Fruit fly (Drosophila melanogaster) whole organism, embryonic: ENCODE data around the gene Cdk1.

ENCODE experiments used
- Bdp1 ChIP-seq: fragments of 200-800 bp; sonication (Bioruptor generic); optimal IDR thresholded peaks from 3 replicates; lab custom pipeline; 2016; ENCODE audit warnings: missing biosample characterization, missing genetic modification characterization
- CG10209 ChIP-seq: fragments of 200-800 bp; sonication (Bioruptor generic); optimal IDR thresholded peaks from 3 replicates; lab custom pipeline; 2017; ENCODE audit warnings: missing biosample characterization, mild to moderate bottlenecking, missing genetic modification characterization, missing genetic modification reagents
- CG10267 ChIP-seq: fragments of 200-800 bp; sonication (Bioruptor generic); optimal IDR thresholded peaks from 2 replicates; lab custom pipeline; 2018; ENCODE audit warnings: missing biosample characterization, mild to moderate bottlenecking, missing genetic modification characterization, moderate library complexity
- CG10274 ChIP-seq: fragments of 200-800 bp; sonication (Bioruptor generic); optimal IDR thresholded peaks from 3 replicates; lab custom pipeline; 2017; ENCODE audit warnings: missing biosample characterization, mild to moderate bottlenecking, missing genetic modification characterization
- CG11723 ChIP-seq: fragments of 200-800 bp; sonication (Bioruptor generic); optimal IDR thresholded peaks from 2 replicates; lab custom pipeline; 2017; ENCODE audit warnings: missing biosample characterization, mild to moderate bottlenecking, missing genetic modification characterization
- CG1233 ChIP-seq: fragments of 200-800 bp; sonication (Bioruptor generic); optimal IDR thresholded peaks from 4 replicates; lab custom pipeline; 2018; ENCODE audit warnings: missing biosample characterization, mild to moderate bottlenecking, missing genetic modification characterization
- CG13775 ChIP-seq: fragments of 200-800 bp; sonication (Bioruptor generic); optimal IDR thresholded peaks from 3 replicates; lab custom pipeline; 2017; ENCODE audit warnings: missing biosample characterization, mild to moderate bottlenecking, missing genetic modification characterization
- CG16779 ChIP-seq: fragments of 200-800 bp; sonication (Bioruptor generic); IDR thresholded peaks from 2 replicates; pipeline ENCODE4 v1.3.6; 2022; ENCODE audit warnings: missing biosample characterization, missing genetic modification characterization
- CG16815 ChIP-seq: fragments of 200-800 bp; sonication (Bioruptor generic); optimal IDR thresholded peaks from 3 replicates; lab custom pipeline; 2017; ENCODE audit warnings: missing biosample characterization, mild to moderate bottlenecking, missing genetic modification characterization
- CG18262 ChIP-seq: fragments of 200-800 bp; optimal IDR thresholded peaks from 3 replicates; lab custom pipeline; 2019; ENCODE audit warnings: missing biosample characterization, mild to moderate bottlenecking, missing genetic modification characterization, moderate library complexity
- CG2199 ChIP-seq: fragments of 200-800 bp; sonication (Bioruptor generic); IDR thresholded peaks from 3 replicates; pipeline ENCODE4 v1.3.6; 2022; ENCODE audit warnings: missing biosample characterization, missing genetic modification characterization
- CG43689 ChIP-seq: fragments of 200-800 bp; sonication (Bioruptor generic); IDR thresholded peaks from 2 replicates; pipeline ENCODE4 v1.3.6; 2022; ENCODE audit warnings: missing biosample characterization, missing genetic modification characterization
- CG9727 ChIP-seq: fragments of 200-800 bp; sonication (Bioruptor generic); optimal IDR thresholded peaks from 3 replicates; lab custom pipeline; 2017; ENCODE audit warnings: missing biosample characterization, mild to moderate bottlenecking, missing genetic modification characterization
- D ChIP-seq, 2 experiments: fragments of 200-800 bp in 1 of 2; fragments of >200 bp in 1 of 2; sonication (Bioruptor generic) in 1 of 2; optimal IDR thresholded peaks; 2 replicates in 1 of 2; 3 replicates in 1 of 2; lab custom pipeline; 2017; ENCODE audit warnings: mild to moderate bottlenecking in 1 of 2, missing biosample characterization in 1 of 2, missing genetic modification characterization in 1 of 2, missing genetic modification reagents in 1 of 2
- Dip2 ChIP-seq: fragments of 200-800 bp; sonication (Bioruptor generic); IDR thresholded peaks from 2 replicates; pipeline ENCODE4 v1.3.6; 2022; ENCODE audit warnings: missing biosample characterization, missing genetic modification characterization
- HHEX ChIP-seq: fragments of 200-800 bp; sonication (Bioruptor generic); optimal IDR thresholded peaks from 3 replicates; lab custom pipeline; 2017; ENCODE audit warnings: missing biosample characterization, mild to moderate bottlenecking, missing genetic modification characterization, missing genetic modification reagents
- HLHmδ ChIP-seq: fragments of 200-800 bp; sonication (Bioruptor generic); optimal IDR thresholded peaks from 2 replicates; lab custom pipeline; 2018; ENCODE audit warnings: missing biosample characterization, mild to moderate bottlenecking, missing genetic modification characterization, moderate library complexity
- Hmx ChIP-seq: fragments of 200-800 bp; sonication (Bioruptor generic); optimal IDR thresholded peaks from 2 replicates; lab custom pipeline; 2016; ENCODE audit warnings: missing biosample characterization, missing genetic modification characterization
- Max ChIP-seq: fragments of 200-800 bp; sonication (Bioruptor generic); optimal IDR thresholded peaks from 2 replicates; lab custom pipeline; 2016; ENCODE audit warnings: missing biosample characterization, mild to moderate bottlenecking, missing genetic modification characterization
- Nf-YB ChIP-seq: fragments of 200-800 bp; sonication (Bioruptor generic); optimal IDR thresholded peaks from 3 replicates; lab custom pipeline; 2019; ENCODE audit warnings: missing biosample characterization, mild to moderate bottlenecking, missing genetic modification characterization, moderate library complexity
- Oaz ChIP-seq: fragments of 200-800 bp; sonication (Bioruptor generic); IDR thresholded peaks from 2 replicates; pipeline ENCODE4 v1.3.6; 2022; ENCODE audit warnings: missing biosample characterization, missing genetic modification characterization
- Ptx1 ChIP-seq: fragments of 200-800 bp; sonication (Bioruptor generic); IDR thresholded peaks from 2 replicates; pipeline ENCODE4 v1.3.6; 2022; ENCODE audit warnings: missing biosample characterization, missing genetic modification characterization
- Side ChIP-seq: fragments of 200-800 bp; sonication (Bioruptor generic); optimal IDR thresholded peaks from 2 replicates; lab custom pipeline; 2016; ENCODE audit warnings: missing biosample characterization, missing genetic modification characterization
- Sin3A ChIP-seq: fragments of >200 bp; optimal IDR thresholded peaks from 2 replicates; lab custom pipeline; 2018
- Usf ChIP-seq: fragments of 200-800 bp; sonication (Bioruptor generic); optimal IDR thresholded peaks from 2 replicates; lab custom pipeline; 2017; ENCODE audit warnings: missing genotype, missing biosample characterization, missing genetic modification characterization
- Xrp1 ChIP-seq: fragments of 200-800 bp; sonication (Bioruptor generic); IDR thresholded peaks from 2 replicates; pipeline ENCODE4 v1.3.6; 2022; ENCODE audit warnings: missing biosample characterization, missing genetic modification characterization
- cg ChIP-seq: fragments of 200-800 bp; sonication (Bioruptor generic); optimal IDR thresholded peaks from 3 replicates; lab custom pipeline; 2019; ENCODE audit warnings: missing biosample characterization, mild to moderate bottlenecking, missing genetic modification characterization, moderate library complexity
- dati ChIP-seq: fragments of 200-800 bp; sonication (Bioruptor generic); IDR thresholded peaks from 2 replicates; pipeline ENCODE4 v1.3.6; 2022; ENCODE audit warnings: missing biosample characterization, missing genetic modification characterization
- en ChIP-seq: fragments of 200-800 bp; sonication (Bioruptor generic); optimal IDR thresholded peaks from 2 replicates; lab custom pipeline; 2016; ENCODE audit warnings: missing biosample characterization, missing genetic modification characterization
- eyg ChIP-seq: fragments of 200-800 bp; sonication (Bioruptor generic); optimal IDR thresholded peaks from 3 replicates; lab custom pipeline; 2016; ENCODE audit warnings: missing biosample characterization, missing genetic modification characterization
- ftz-f1 ChIP-seq: fragments of 200-800 bp; sonication (Bioruptor generic); optimal IDR thresholded peaks from 2 replicates; lab custom pipeline; 2016; ENCODE audit warnings: missing biosample characterization, missing genetic modification characterization
- fu2 ChIP-seq: fragments of 200-800 bp; sonication (Bioruptor generic); optimal IDR thresholded peaks from 2 replicates; lab custom pipeline; 2016; ENCODE audit warnings: missing biosample characterization, missing genetic modification characterization
- gcm2 ChIP-seq: fragments of 200-800 bp; sonication (Bioruptor generic); optimal IDR thresholded peaks from 2 replicates; lab custom pipeline; 2016; ENCODE audit warnings: missing biosample characterization, missing genetic modification characterization
- gfzf ChIP-seq: fragments of 200-800 bp; sonication (Bioruptor generic); optimal IDR thresholded peaks from 2 replicates; lab custom pipeline; 2016; ENCODE audit warnings: missing biosample characterization, mild to moderate bottlenecking, missing genetic modification characterization, moderate library complexity
- grn ChIP-seq: fragments of 200-800 bp; sonication (Bioruptor generic); optimal IDR thresholded peaks from 3 replicates; lab custom pipeline; 2017; ENCODE audit warnings: missing biosample characterization, missing genetic modification characterization
- gsb-n ChIP-seq: fragments of 200-800 bp; sonication (Bioruptor generic); optimal IDR thresholded peaks from 3 replicates; lab custom pipeline; 2018; ENCODE audit warnings: missing biosample characterization, mild to moderate bottlenecking, missing genetic modification characterization
- gt ChIP-seq: fragments of 200-800 bp; sonication (Bioruptor generic); IDR thresholded peaks from 2 replicates; pipeline ENCODE4 v1.3.6; 2022; ENCODE audit warnings: missing biosample characterization, missing genetic modification characterization
- hb ChIP-seq: fragments of 200-800 bp; sonication (Bioruptor generic); IDR thresholded peaks from 3 replicates; pipeline ENCODE4 v1.3.6; 2022; ENCODE audit warnings: missing biosample characterization, missing genetic modification characterization; ENCODE audit not compliant: partially characterized antibody
- klu ChIP-seq: fragments of 200-800 bp; sonication (Bioruptor generic); IDR thresholded peaks from 2 replicates; pipeline ENCODE4 v1.3.6; 2022; ENCODE audit warnings: missing biosample characterization, missing genetic modification characterization
- lov ChIP-seq, 2 experiments: fragments of 200-800 bp in 1 of 2; fragments of >200 bp in 1 of 2; sonication (Bioruptor generic) in 1 of 2; IDR thresholded peaks in 1 of 2; optimal IDR thresholded peaks in 1 of 2; 2 replicates in 1 of 2; 3 replicates in 1 of 2; pipeline versions ENCODE4 v1.3.6 to Lab custom; 2017 to 2022; ENCODE audit warnings: missing biosample characterization in 1 of 2, missing genetic modification characterization in 1 of 2
- maf-S ChIP-seq: fragments of 200-800 bp; sonication (Bioruptor generic); optimal IDR thresholded peaks from 2 replicates; lab custom pipeline; 2016; ENCODE audit warnings: missing biosample characterization, missing genetic modification characterization
- pan ChIP-seq, 4 experiments: fragments of >200 bp in 3 of 4; fragments of 200-800 bp in 1 of 4; sonication (Bioruptor generic) in 1 of 4; optimal IDR thresholded peaks in 3 of 4; IDR thresholded peaks in 1 of 4; 2 replicates each; pipeline versions ENCODE4 v1.3.6 to Lab custom; 2017 to 2022; ENCODE audit warnings: missing biosample characterization in 2 of 4, missing genetic modification characterization in 2 of 4, mixed read lengths in 1 of 4
- pita ChIP-seq: fragments of 200-800 bp; sonication (Bioruptor generic); optimal IDR thresholded peaks from 2 replicates; lab custom pipeline; 2017; ENCODE audit warnings: missing biosample characterization, mild to moderate bottlenecking, missing genetic modification characterization
- psq ChIP-seq: fragments of 200-800 bp; sonication (Bioruptor generic); optimal IDR thresholded peaks from 2 replicates; lab custom pipeline; 2017; ENCODE audit warnings: missing biosample characterization, missing genetic modification characterization
- salm ChIP-seq: fragments of 200-800 bp; sonication (Bioruptor generic); optimal IDR thresholded peaks from 2 replicates; lab custom pipeline; 2018; ENCODE audit warnings: missing biosample characterization, mild to moderate bottlenecking, missing genetic modification characterization
- sna ChIP-seq: fragments of 200-800 bp; sonication (Bioruptor generic); IDR thresholded peaks from 2 replicates; pipeline ENCODE4 v1.3.6; 2022; ENCODE audit warnings: missing biosample characterization, missing genetic modification characterization; ENCODE audit not compliant: partially characterized antibody
- vnd ChIP-seq: fragments of 200-800 bp; sonication (Bioruptor generic); IDR thresholded peaks from 3 replicates; pipeline ENCODE4 v1.3.6; 2022; ENCODE audit warnings: missing biosample characterization, missing genetic modification characterization; ENCODE audit not compliant: partially characterized antibody
- wor ChIP-seq: fragments of 200-800 bp; sonication (Bioruptor generic); IDR thresholded peaks from 2 replicates; pipeline ENCODE4 v1.3.6; 2022; ENCODE audit warnings: missing biosample characterization, missing genetic modification characterization

The Cdk1 gene

DNA sequence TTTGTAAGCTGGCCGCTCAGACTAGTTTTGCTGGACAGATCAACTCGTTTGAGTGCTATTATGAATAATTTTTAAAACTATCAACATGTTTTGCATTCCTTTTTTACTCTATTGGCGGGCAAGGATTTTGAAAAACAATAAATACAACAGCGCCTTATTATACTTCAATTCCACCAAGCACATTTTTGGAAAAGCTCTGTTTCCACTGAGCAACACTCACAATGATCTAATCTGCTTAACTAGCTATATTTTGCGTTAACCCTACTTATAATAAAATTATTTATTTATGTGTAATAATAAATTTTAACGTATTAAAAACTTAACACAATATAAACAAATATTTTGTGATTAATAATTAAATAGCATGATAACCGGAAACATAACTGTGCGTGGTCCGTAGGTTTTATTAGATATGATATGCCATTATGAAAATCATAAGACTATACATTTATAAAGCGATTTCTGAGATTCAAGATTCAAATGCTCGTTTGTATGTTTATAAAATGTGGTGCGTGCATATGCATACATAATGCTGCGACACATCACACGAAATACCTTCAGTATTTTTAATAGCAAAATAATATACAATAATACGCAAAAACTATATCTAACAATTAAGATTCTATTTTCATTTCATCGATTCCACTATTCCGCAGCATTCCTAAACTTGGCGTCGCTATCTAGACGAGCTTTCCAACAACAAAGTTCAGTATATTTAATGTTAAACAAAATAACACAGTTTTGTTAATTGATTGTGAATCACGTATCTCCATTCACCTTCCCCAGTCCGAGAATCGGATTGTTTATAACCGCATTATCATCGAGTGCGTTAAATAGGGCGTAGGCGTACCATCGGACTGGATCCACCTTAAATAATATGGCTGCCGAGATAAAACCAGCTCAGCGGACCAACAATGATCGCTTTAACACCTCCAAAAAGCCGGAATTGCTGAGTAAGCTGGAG lies 36.9 kb upstream of the Cdk1 start, which contains the start of the genes pie and Wdfy2 (continued):
- TF ChIP-seq Hmx (GFP tag; lab: Kevin White, UChicago) (no peak), dati (GFP tag; lab: Robert Waterston, UW) (no peak), Ptx1 (0 out of 2 replicates have a peak, but pooled peaks have one; percentile 28), gcm2 (GFP tag; lab: Kevin White, UChicago) (no peak), pita (no peak), CG13775 (GFP tag; lab: Kevin White, UChicago) (no peak), HLHmδ (no peak), Xrp1 (GFP tag; lab: Robert Waterston, UW) (no peak), wor (GFP tag; lab: Robert Waterston, UW) (no peak), pan (optimal IDR thresholded peaks at IDR 0.05; lab: Kevin White, UChicago) (no peak), pan (GFP tag; optimal IDR thresholded peaks at IDR 0.05 in 1 of 2, IDR thresholded peaks at IDR 0.05 in 1 of 2) (no peak), klu (no peak), Nf-YB (GFP tag; lab: Kevin White, UChicago) (no peak), psq (no peak), fu2 (GFP tag; lab: Kevin White, UChicago) (no peak), HHEX (no peak), cg (GFP tag; lab: Kevin White, UChicago) (no peak), Dip2 (GFP tag; lab: Robert Waterston, UW) (no peak), en (no peak), CG10209 (GFP tag; lab: Kevin White, UChicago) (no peak), gsb-n (tag; lab: Kevin White, UChicago) (no peak), sna (no peak), grn (GFP tag; lab: Kevin White, UChicago) (no peak), Sin3A (lab: Kevin White, UChicago) (no peak), maf-S (no peak), Bdp1 (GFP tag; lab: Kevin White, UChicago) (no peak), CG10267 (tag; lab: Kevin White, UChicago) (no peak), Oaz (GFP tag; lab: Robert Waterston, UW) (no peak), Side (GFP tag; lab: Kevin White, UChicago) (no peak), CG2199 (GFP tag; lab: Robert Waterston, UW) (no peak), CG18262 (peak; percentile 31), vnd (GFP tag; lab: Robert Waterston, UW) (no peak), gt (GFP tag; lab: Robert Waterston, UW) (no peak), CG11723 (GFP tag; lab: Kevin White, UChicago) (peak; percentile 74), lov (optimal IDR thresholded peaks at IDR 0.05; lab: Kevin White, UChicago) (no peak), lov (GFP tag; IDR thresholded peaks at IDR 0.05; lab: Robert Waterston, UW) (no peak), Usf (GFP tag; lab: Kevin White, UChicago) (no peak), gfzf (GFP tag; lab: Kevin White, UChicago) (peak; percentile 26), CG1233 (GFP tag; lab: Kevin White, UChicago) (no peak), ftz-f1 (GFP tag; lab: Kevin White, UChicago) (no peak), CG43689 (GFP tag; lab: Robert Waterston, UW) (no peak), Max (no peak), CG10274 (no peak), hb (no peak), salm (tag; lab: Kevin White, UChicago) (no peak), CG16779 (GFP tag; lab: Robert Waterston, UW) (no peak), eyg (GFP tag; lab: Kevin White, UChicago) (no peak), D (optimal IDR thresholded peaks at IDR 0.05; lab: Kevin White, UChicago) (no peak), D (GFP tag; optimal IDR thresholded peaks at IDR 0.05; lab: Kevin White, UChicago) (no peak), CG9727 (GFP tag; lab: Kevin White, UChicago) (no peak), CG16815 (GFP tag; lab: Kevin White, UChicago) (no peak)
